Worm (Caenorhabditis elegans) whole organism, midembryonic: ENCODE data around the gene mltn-13.

ENCODE experiments used
- T22C8.4 ChIP-seq: fragments of 200-800 bp; sonication (Bioruptor generic); IDR thresholded peaks from 2 replicates; pipeline ENCODE4 v1.3.6; 2022; ENCODE audit warnings: missing genetic modification characterization, missing compliant biosample characterization
- cog-1 ChIP-seq: sonication (generic microtip); optimal IDR thresholded peaks from 2 replicates; lab custom pipeline; 2016; ENCODE audit warnings: missing genetic modification characterization, missing compliant biosample characterization
- flt-1 ChIP-seq: fragments of 200-800 bp; sonication (Bioruptor generic); IDR thresholded peaks from 2 replicates; pipeline ENCODE4 v1.3.6; 2022; ENCODE audit warnings: missing genetic modification characterization, missing compliant biosample characterization
- klf-2 ChIP-seq: fragments of 200-800 bp; sonication (Bioruptor generic); conservative IDR thresholded peaks from 2 replicates; pipeline ENCODE4 v1.3.6; 2022; ENCODE audit warnings: missing genetic modification reagents, missing genetic modification characterization, missing compliant biosample characterization
- med-1 ChIP-seq: sonication (generic microtip); optimal IDR thresholded peaks from 2 replicates; lab custom pipeline; 2017; ENCODE audit warnings: missing genetic modification characterization, mild to moderate bottlenecking, missing compliant biosample characterization, antibody characterized with exemption, missing genetic modification reagents; ENCODE audit not compliant: insufficient read depth
- ref-1 ChIP-seq: fragments of 200-800 bp; sonication (Bioruptor generic); conservative IDR thresholded peaks from 2 replicates; pipeline ENCODE4 v1.3.6; 2022; ENCODE audit warnings: missing genetic modification reagents, missing genetic modification characterization, missing compliant biosample characterization
- tab-1 ChIP-seq: fragments of 200-800 bp; sonication (Bioruptor generic); IDR thresholded peaks from 2 replicates; pipeline ENCODE4 v1.3.6; 2022; ENCODE audit warnings: missing genetic modification characterization, missing compliant biosample characterization
- ztf-23 ChIP-seq: fragments of 200-800 bp; sonication (Bioruptor generic); IDR thresholded peaks from 2 replicates; pipeline ENCODE4 v1.3.6; 2022; ENCODE audit warnings: missing genetic modification reagents, missing genetic modification characterization, missing compliant biosample characterization
- ztf-29 ChIP-seq: fragments of 200-800 bp; sonication (Bioruptor generic); IDR thresholded peaks from 2 replicates; pipeline ENCODE4 v1.3.6; 2022; ENCODE audit warnings: missing genetic modification reagents, missing genetic modification characterization, missing compliant biosample characterization

mltn-13 gene

DNA sequence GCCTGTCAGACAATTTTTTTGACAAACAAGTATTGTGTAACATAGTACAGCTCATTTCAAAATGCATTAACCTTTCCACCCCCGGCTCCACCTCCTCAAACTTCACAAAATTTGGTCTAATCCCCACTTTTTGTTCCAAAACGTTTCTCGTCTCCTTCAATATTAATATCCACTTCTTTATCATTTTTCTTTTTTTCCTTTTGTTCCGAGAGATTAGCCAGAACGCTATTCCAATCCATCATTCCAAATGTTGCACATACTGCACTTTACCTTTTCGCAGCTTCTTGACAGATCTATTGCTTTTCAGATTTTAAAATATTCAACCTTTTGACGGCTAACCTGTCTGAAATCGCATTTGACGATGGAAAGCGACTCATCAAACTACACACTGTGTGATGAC is 45.3 kb downstream of the mltn-13 start, which contains the start of gene D1079.1:
Gene D1079.1 (plus strand): TSS at position 301 of the 400 bp plus-strand sequence.
- no peak for TF ChIP-seq flt-1 (GFP tag; lab: Robert Waterston, UW)
- TF ChIP-seq cog-1 (tag; lab: Kevin White, UChicago): no peak
- TF ChIP-seq ref-1 (GFP tag; lab: Robert Waterston, UW): no peak
- TF ChIP-seq klf-2 (GFP tag; lab: Robert Waterston, UW): no peak
- TF ChIP-seq T22C8.4: no peak
- no peak for TF ChIP-seq tab-1
- TF ChIP-seq ztf-23 (GFP tag; lab: Robert Waterston, UW): no peak
- no peak for TF ChIP-seq med-1 (GFP tag; lab: Kevin White, UChicago)
- TF ChIP-seq ztf-29 (GFP tag; lab: Robert Waterston, UW): no peak

DNA sequence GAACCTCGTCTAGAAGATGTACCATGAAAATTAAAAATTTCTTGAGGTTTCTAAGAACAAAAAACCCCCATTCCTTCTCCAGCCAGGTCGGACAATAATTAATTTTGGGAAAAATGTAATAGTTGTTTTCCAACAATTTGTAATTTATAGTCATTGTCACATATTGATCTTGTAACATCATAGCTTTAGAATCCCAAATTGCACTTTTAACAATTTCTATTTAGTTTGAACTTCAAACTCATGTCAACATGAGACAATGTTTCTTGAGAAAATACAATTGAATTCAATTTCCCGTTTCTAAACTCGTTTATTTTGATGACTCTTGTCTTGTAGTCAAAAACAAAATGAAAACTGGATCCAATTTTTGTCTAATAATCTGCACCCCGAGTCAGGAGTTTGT is 47.9 kb downstream of the mltn-13 start:
- TF ChIP-seq flt-1 (GFP tag; lab: Robert Waterston, UW): no peak
- no peak for TF ChIP-seq cog-1 (tag; lab: Kevin White, UChicago)
- TF ChIP-seq tab-1: no peak
- no peak for TF ChIP-seq ref-1 (GFP tag; lab: Robert Waterston, UW)
- no peak for TF ChIP-seq T22C8.4

DNA sequence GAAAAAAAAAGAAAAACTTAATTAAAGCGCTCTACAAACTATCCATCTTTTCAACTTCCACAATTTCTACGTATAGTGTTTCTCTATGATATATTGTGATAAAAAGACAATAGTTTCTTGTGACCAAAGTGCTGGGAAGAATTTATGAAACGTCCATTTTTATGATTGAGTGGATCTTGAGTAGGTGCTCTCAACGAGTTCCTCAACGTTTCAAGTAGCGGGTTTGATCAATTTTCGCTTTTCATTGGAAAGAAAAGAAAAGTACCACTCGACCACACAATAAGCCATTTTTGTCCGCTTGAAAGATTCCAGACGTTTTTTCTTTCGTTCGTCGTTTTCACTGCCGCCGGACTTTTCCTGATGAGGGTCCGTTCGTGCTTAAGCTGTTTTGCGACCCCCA is 50.7 kb downstream of the mltn-13 start:
- TF ChIP-seq klf-2 (GFP tag; lab: Robert Waterston, UW) (no peak), tab-1 (no peak), ref-1 (GFP tag; lab: Robert Waterston, UW) (no peak), T22C8.4 (no peak), med-1 (GFP tag; lab: Kevin White, UChicago) (no peak), ztf-23 (GFP tag; lab: Robert Waterston, UW) (no peak), ztf-29 (GFP tag; lab: Robert Waterston, UW) (no peak), cog-1 (tag; lab: Kevin White, UChicago) (no peak), flt-1 (GFP tag; lab: Robert Waterston, UW) (no peak)

DNA sequence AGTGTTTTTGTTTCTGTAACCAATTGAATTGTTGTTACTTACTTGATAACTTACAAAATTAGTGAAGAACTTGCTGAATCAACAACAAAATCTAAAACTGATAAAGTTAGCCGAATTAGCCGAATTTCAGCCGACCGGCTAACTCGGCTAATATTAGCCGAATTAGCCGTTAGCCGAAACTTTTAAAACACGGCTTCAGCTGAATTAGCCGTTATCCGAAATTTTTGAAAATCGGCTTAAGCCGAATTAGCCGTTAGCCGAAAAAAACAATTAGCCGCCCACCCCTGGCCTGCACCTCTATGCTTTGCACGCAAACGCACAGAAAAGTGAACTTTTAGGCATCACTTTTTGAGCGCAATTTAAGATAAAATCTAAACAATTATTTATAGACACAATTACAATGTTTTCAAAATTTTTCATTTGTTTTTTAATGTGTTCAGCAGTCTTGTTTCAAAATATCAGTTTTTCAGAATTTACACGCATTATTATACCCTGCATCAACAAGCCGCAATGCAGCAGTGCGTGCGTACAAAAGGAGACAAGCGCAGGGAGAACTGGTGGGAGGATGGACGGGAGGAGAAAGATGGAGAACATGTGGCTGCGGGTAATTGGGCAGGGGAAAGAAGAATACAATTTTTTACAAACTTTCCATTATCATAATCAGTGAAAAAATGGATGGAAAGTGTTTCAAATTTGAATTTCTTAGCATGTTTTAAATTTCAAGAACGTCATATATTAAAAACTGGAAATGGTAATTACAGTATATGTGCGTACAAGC is 52.9 kb downstream of the mltn-13 start:
- peak; percentile 54 for TF ChIP-seq cog-1 (tag; lab: Kevin White, UChicago)
- TF ChIP-seq ztf-23 (GFP tag; lab: Robert Waterston, UW): peak; percentile 48; the same call in 1 of the 2 replicates
- TF ChIP-seq ref-1 (GFP tag; lab: Robert Waterston, UW): no peak
